Fruit fly (Drosophila melanogaster) whole organism, adult: ENCODE data around the gene CAH9.

Experiments
- CG14711 ChIP-seq: fragments of 200-800 bp; sonication (Bioruptor generic); optimal IDR thresholded peaks from 2 replicates; lab custom pipeline; 2018; ENCODE audit warnings: missing biosample characterization, mild to moderate bottlenecking, missing genetic modification characterization, moderate library complexity
- Clk ChIP-seq: fragments of 200-800 bp; sonication (Bioruptor generic); optimal IDR thresholded peaks from 2 replicates; lab custom pipeline; 2017; ENCODE audit warnings: missing biosample characterization, missing genetic modification characterization
- cic ChIP-seq: fragments of 200-800 bp; sonication (Bioruptor generic); optimal IDR thresholded peaks from 2 replicates; lab custom pipeline; 2017; ENCODE audit warnings: missing biosample characterization, mild to moderate bottlenecking, missing genetic modification characterization, moderate library complexity

DNA sequence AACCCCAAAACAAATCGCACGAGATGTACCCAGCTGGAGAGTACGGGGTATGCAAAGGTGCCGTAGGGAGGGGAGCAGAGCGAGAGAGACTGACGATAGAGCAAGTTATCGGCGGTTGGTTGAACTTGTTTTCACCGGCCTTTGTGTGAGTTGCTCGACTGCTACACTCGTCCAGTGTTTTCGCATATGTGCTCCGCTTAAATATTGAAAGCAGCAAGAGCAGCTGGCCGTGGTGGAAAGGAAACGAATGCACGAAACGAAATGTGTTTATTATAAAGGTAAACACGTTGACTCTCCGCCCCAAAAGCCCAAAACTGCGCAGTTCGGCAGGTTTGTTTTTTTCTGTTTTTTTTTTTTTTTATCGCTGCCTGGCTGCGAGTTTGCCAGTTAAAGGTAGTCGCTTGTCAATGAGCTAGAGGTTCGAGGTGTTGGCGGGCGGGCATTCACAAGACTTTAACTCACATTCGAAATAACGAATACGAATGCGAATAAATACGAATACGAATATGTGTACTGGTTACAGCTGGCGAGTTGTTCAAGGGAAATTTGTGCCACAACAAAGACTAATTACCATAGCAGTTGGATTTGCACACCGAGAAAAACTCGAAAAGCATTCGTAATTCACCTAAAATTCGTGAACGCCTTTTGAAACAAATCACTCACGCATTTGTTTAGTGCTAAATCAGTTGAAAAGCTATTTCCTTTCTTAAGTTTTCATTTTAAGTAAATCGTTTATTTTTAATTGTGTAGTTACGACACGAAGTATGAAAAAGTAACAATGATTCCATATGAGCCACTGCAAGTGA is 23.8 kb upstream of the CAH9 start:
- no peak for TF ChIP-seq Clk (GFP tag; lab: Kevin White, UChicago)
- TF ChIP-seq CG14711 = peak; percentile 36
- TF ChIP-seq cic (GFP tag; lab: Kevin White, UChicago) = peak; percentile 47
